Worm (Caenorhabditis elegans): ENCODE results near the gene lips-1.

lips-1 gene

ce11 chrX:12484749-12485148 lies 7.8 kb upstream of the lips-1 start, which contains the start of gene tbc-13:
TSS of gene tbc-13 (plus strand) at chrX:12485049.
- TF ChIP-seq ceh-22 (tag; optimal IDR thresholded peaks at IDR 0.05), result no peak
- TF ChIP-seq unc-86 (tag; optimal IDR thresholded peaks at IDR 0.05), result no peak
- no peak for TF ChIP-seq fkh-10 (GFP tag; optimal IDR thresholded peaks at IDR 0.05)
- no peak for TF ChIP-seq madf-2 (tag; optimal IDR thresholded peaks at IDR 0.05)
- TF ChIP-seq elt-4 (tag; optimal IDR thresholded peaks at IDR 0.05), result no peak
- TF ChIP-seq pag-3 (tag; optimal IDR thresholded peaks at IDR 0.05; ENCODE audit: borderline replicate concordance), result no peak
- TF ChIP-seq ahr-1 (tag; optimal IDR thresholded peaks at IDR 0.05), result no peak
- no peak for TF ChIP-seq ama-1 (optimal IDR thresholded peaks at IDR 0.05)
- TF ChIP-seq hlh-30 (tag; optimal IDR thresholded peaks at IDR 0.05; ENCODE audit: insufficient read depth), result no peak
- TF ChIP-seq ref-2 (tag; optimal IDR thresholded peaks at IDR 0.05), result no peak
- TF ChIP-seq dmd-4 (tag; optimal IDR thresholded peaks at IDR 0.05; ENCODE audit: borderline replicate concordance), result no peak
- TF ChIP-seq nfya-1 (tag; optimal IDR thresholded peaks at IDR 0.05), result no peak
- TF ChIP-seq pqm-1 (tag; optimal IDR thresholded peaks at IDR 0.05), result no peak
- TF ChIP-seq npax-4 (tag; optimal IDR thresholded peaks at IDR 0.05), result no peak
- TF ChIP-seq fkh-6 (tag; optimal IDR thresholded peaks at IDR 0.05), result no peak
- no peak for TF ChIP-seq hlh-15 (tag; optimal IDR thresholded peaks at IDR 0.05)
- no peak for TF ChIP-seq K02D7.2 (tag; optimal IDR thresholded peaks at IDR 0.05)
- TF ChIP-seq hlh-8 (tag; optimal IDR thresholded peaks at IDR 0.05), result no peak
- TF ChIP-seq ceh-6 (GFP tag; optimal IDR thresholded peaks at IDR 0.05), result no peak
- no peak for TF ChIP-seq C38D4.7 (GFP tag; optimal IDR thresholded peaks at IDR 0.05)

- TF ChIP-seq C08G9.2 (tag; optimal IDR thresholded peaks at IDR 0.05) (no peak), pax-1 (tag; optimal IDR thresholded peaks at IDR 0.05) (no peak), ceh-9 (tag; optimal IDR thresholded peaks at IDR 0.05) (no peak), hlh-6 (tag; optimal IDR thresholded peaks at IDR 0.05) (no peak), pag-3 (tag; optimal IDR thresholded peaks at IDR 0.05; ENCODE audit: borderline replicate concordance) (no peak), Y22D7AL.16 (tag; optimal IDR thresholded peaks at IDR 0.05) (no peak), eyg-1 (tag; optimal IDR thresholded peaks at IDR 0.05) (no peak), lin-11 (tag; optimal IDR thresholded peaks at IDR 0.05) (no peak), fax-1 (tag; optimal IDR thresholded peaks at IDR 0.05) (no peak), pha-2 (tag; optimal IDR thresholded peaks at IDR 0.05) (no peak), ttx-3 (tag; optimal IDR thresholded peaks at IDR 0.05) (no peak), npax-4 (tag; optimal IDR thresholded peaks at IDR 0.05) (no peak), unc-42 (tag; optimal IDR thresholded peaks at IDR 0.05) (no peak), ahr-1 (tag; optimal IDR thresholded peaks at IDR 0.05) (no peak), ama-1 (optimal IDR thresholded peaks at IDR 0.05) (no peak), zip-5 (tag; optimal IDR thresholded peaks at IDR 0.05) (no peak)
Measured at ce11 chrX:12491138-12491537, 1.4 kb upstream of the lips-1 start.

- no peak for TF ChIP-seq ceh-14 (tag; optimal IDR thresholded peaks at IDR 0.05)
- TF ChIP-seq rnt-1 (tag; optimal IDR thresholded peaks at IDR 0.05), result peak; percentile 16
- TF ChIP-seq hlh-30 (tag; optimal IDR thresholded peaks at IDR 0.05; ENCODE audit: insufficient read depth), result peak; percentile 20
- TF ChIP-seq pqm-1 (tag; optimal IDR thresholded peaks at IDR 0.05), result peak; percentile 11
- peak; percentile 96 for TF ChIP-seq elt-2 (tag; optimal IDR thresholded peaks at IDR 0.05)
Measured at ce11 chrX:12500777-12501176, 8.2 kb downstream of the lips-1 start.

ce11 chrX:12503288-12503803 lies 10.8 kb downstream of the lips-1 start, which contains the start of gene sdz-19:
TSS of gene sdz-19 (minus strand) at chrX:12503338.
- no peak for TF ChIP-seq C38D4.7 (GFP tag; optimal IDR thresholded peaks at IDR 0.05)
- no peak for TF ChIP-seq unc-55 (GFP tag; optimal IDR thresholded peaks at IDR 0.05)
- no peak for TF ChIP-seq ceh-19 (GFP tag; optimal IDR thresholded peaks at IDR 0.05)
- TF ChIP-seq fkh-6 (tag; optimal IDR thresholded peaks at IDR 0.05), result no peak
- TF ChIP-seq pros-1 (tag; optimal IDR thresholded peaks at IDR 0.05), result no peak
- no peak for TF ChIP-seq hlh-30 (tag; optimal IDR thresholded peaks at IDR 0.05; ENCODE audit: insufficient read depth)
- TF ChIP-seq elt-2 (tag; optimal IDR thresholded peaks at IDR 0.05), result no peak
- no peak for TF ChIP-seq pax-1 (tag; optimal IDR thresholded peaks at IDR 0.05)
- TF ChIP-seq ahr-1 (tag; optimal IDR thresholded peaks at IDR 0.05), result no peak
- TF ChIP-seq K09A11.1 (tag; optimal IDR thresholded peaks at IDR 0.05; ENCODE audit: insufficient read depth), result no peak
- TF ChIP-seq npax-4 (tag; optimal IDR thresholded peaks at IDR 0.05), result no peak
- TF ChIP-seq che-1 (tag; optimal IDR thresholded peaks at IDR 0.05), result no peak
- TF ChIP-seq fkh-10 (GFP tag; optimal IDR thresholded peaks at IDR 0.05), result no peak
- no peak for TF ChIP-seq fax-1 (tag; optimal IDR thresholded peaks at IDR 0.05)
- TF ChIP-seq lin-11 (tag; optimal IDR thresholded peaks at IDR 0.05), result no peak
- TF ChIP-seq rnt-1 (tag; optimal IDR thresholded peaks at IDR 0.05), result no peak
- TF ChIP-seq sdc-2 (tag; optimal IDR thresholded peaks at IDR 0.05), result no peak
- no peak for TF ChIP-seq pat-9 (tag; optimal IDR thresholded peaks at IDR 0.05)
- TF ChIP-seq odd-2 (tag; optimal IDR thresholded peaks at IDR 0.05), result no peak

All from whole organism, late embryonic.